Worm (Caenorhabditis elegans) whole organism, young adult: Measurements from ENCODE around the gene B0416.11.

Experiments
- B0035.1 ChIP-seq: sonication (generic microtip); optimal IDR thresholded peaks from 2 replicates; lab custom pipeline; 2016; ENCODE audit warnings: missing genetic modification characterization, mild to moderate bottlenecking, missing compliant biosample characterization, missing genotype, missing genetic modification reagents
- B0336.3 ChIP-seq: fragments of 200-800 bp; sonication (Bioruptor generic); IDR thresholded peaks from 2 replicates; pipeline ENCODE4 v1.3.6; 2022; ENCODE audit warnings: missing genetic modification characterization, missing compliant biosample characterization
- F22D6.2 ChIP-seq: sonication (generic microtip); optimal IDR thresholded peaks from 2 replicates; lab custom pipeline; 2016; ENCODE audit warnings: mild to moderate bottlenecking, missing genetic modification characterization, missing compliant biosample characterization
- F23B12.7 ChIP-seq: sonication (generic microtip); optimal IDR thresholded peaks from 2 replicates; lab custom pipeline; 2017; ENCODE audit warnings: missing genetic modification characterization, mild to moderate bottlenecking, missing compliant biosample characterization, antibody characterized with exemption, moderate library complexity; ENCODE audit not compliant: insufficient read depth
- F33H1.4 ChIP-seq: fragments of 200-800 bp; sonication (Bioruptor generic); IDR thresholded peaks from 2 replicates; pipeline ENCODE4 v1.3.6; 2022; ENCODE audit warnings: missing genetic modification reagents, missing genetic modification characterization, missing compliant biosample characterization
- F39B2.1 ChIP-seq: fragments of 200-800 bp; sonication (Bioruptor generic); IDR thresholded peaks from 2 replicates; pipeline ENCODE4 v1.3.6; 2022; ENCODE audit warnings: missing genetic modification reagents, missing genetic modification characterization, missing compliant biosample characterization
- F52B5.7 ChIP-seq: sonication (generic microtip); optimal IDR thresholded peaks from 2 replicates; lab custom pipeline; 2016; ENCODE audit warnings: mild to moderate bottlenecking, missing genetic modification characterization, missing compliant biosample characterization
- K11D2.4 ChIP-seq: fragments of 200-800 bp; sonication (Bioruptor generic); IDR thresholded peaks from 2 replicates; pipeline ENCODE4 v1.3.6; 2022; ENCODE audit warnings: missing genetic modification reagents, missing genetic modification characterization, missing compliant biosample characterization
- T07F8.4 ChIP-seq: sonication (generic microtip); optimal IDR thresholded peaks from 2 replicates; lab custom pipeline; 2016; ENCODE audit warnings: mild to moderate bottlenecking, missing genetic modification characterization, moderate library complexity, missing compliant biosample characterization
- Y53G8AR.9 ChIP-seq: fragments of 200-800 bp; sonication (Bioruptor generic); conservative IDR thresholded peaks from 2 replicates; pipeline ENCODE4 v1.3.6; 2022; ENCODE audit warnings: missing genetic modification reagents, missing genetic modification characterization, missing compliant biosample characterization
- Y56A3A.18 ChIP-seq: fragments of 200-800 bp; sonication (Bioruptor generic); IDR thresholded peaks from 2 replicates; pipeline ENCODE4 v1.3.6; 2022; ENCODE audit warnings: missing genetic modification reagents, missing genetic modification characterization, missing compliant biosample characterization
- aptf-2 ChIP-seq: fragments of 200-800 bp; sonication (Bioruptor generic); conservative IDR thresholded peaks from 2 replicates; pipeline ENCODE4 v1.3.6; 2022; ENCODE audit warnings: missing genetic modification reagents, missing genetic modification characterization, missing compliant biosample characterization
- atf-7 ChIP-seq: sonication (generic microtip); optimal IDR thresholded peaks from 2 replicates; lab custom pipeline; 2017; ENCODE audit warnings: mild to moderate bottlenecking, missing genetic modification characterization, missing compliant biosample characterization
- attf-6 ChIP-seq: fragments of 200-800 bp; sonication (Bioruptor generic); IDR thresholded peaks from 2 replicates; pipeline ENCODE4 v1.3.6; 2022; ENCODE audit warnings: missing genetic modification reagents, missing genetic modification characterization, missing compliant biosample characterization
- cebp-1 ChIP-seq, 2 experiments: fragments of 200-800 bp in 1 of 2; sonication (Bioruptor generic) in 1 of 2; sonication (generic microtip) in 1 of 2; IDR thresholded peaks in 1 of 2; optimal IDR thresholded peaks in 1 of 2; 2 replicates each; pipeline versions ENCODE4 v1.3.6 to Lab custom; 2017 to 2022; ENCODE audit warnings: missing compliant biosample characterization in 2 of 2, missing genetic modification characterization in 2 of 2, mild to moderate bottlenecking in 1 of 2, missing genetic modification reagents in 1 of 2, moderate library complexity in 1 of 2
- cebp-2 ChIP-seq: fragments of 200-800 bp; sonication (Bioruptor generic); IDR thresholded peaks from 2 replicates; pipeline ENCODE4 v1.3.6; 2022; ENCODE audit warnings: missing genetic modification characterization, missing compliant biosample characterization
- ceh-91 ChIP-seq: fragments of 200-800 bp; sonication (Bioruptor generic); IDR thresholded peaks from 2 replicates; pipeline ENCODE4 v1.3.6; 2022; ENCODE audit warnings: missing genetic modification reagents, missing genetic modification characterization, missing compliant biosample characterization
- dox-1 ChIP-seq: fragments of 200-800 bp; sonication (Bioruptor generic); IDR thresholded peaks from 2 replicates; pipeline ENCODE4 v1.3.6; 2022; ENCODE audit warnings: missing genetic modification reagents, missing genetic modification characterization, missing compliant biosample characterization
- fkh-3 ChIP-seq: sonication (generic microtip); optimal IDR thresholded peaks from 2 replicates; lab custom pipeline; 2016; ENCODE audit warnings: mild to moderate bottlenecking, missing genetic modification characterization, missing compliant biosample characterization
- him-1 ChIP-seq: sonication (generic microtip); optimal IDR thresholded peaks from 2 replicates; lab custom pipeline; 2016; ENCODE audit warnings: missing genotype, missing genetic modification reagents, missing genetic modification characterization, missing compliant biosample characterization
- hmg-1.2 ChIP-seq: fragments of 200-800 bp; sonication (Bioruptor generic); IDR thresholded peaks from 2 replicates; pipeline ENCODE4 v1.3.6; 2022; ENCODE audit warnings: missing genetic modification reagents, missing genetic modification characterization, missing compliant biosample characterization
- hmg-20 ChIP-seq: fragments of 200-800 bp; sonication (Bioruptor generic); IDR thresholded peaks from 2 replicates; pipeline ENCODE4 v1.3.6; 2022; ENCODE audit warnings: missing genetic modification reagents, missing genetic modification characterization, missing compliant biosample characterization
- hrde-1 ChIP-seq: sonication (generic microtip); optimal IDR thresholded peaks from 2 replicates; lab custom pipeline; 2016; ENCODE audit warnings: missing genetic modification characterization, mild to moderate bottlenecking, missing compliant biosample characterization, moderate library complexity, missing genotype, missing genetic modification reagents, borderline replicate concordance
- let-526 ChIP-seq: fragments of 200-800 bp; sonication (Bioruptor generic); IDR thresholded peaks from 2 replicates; pipeline ENCODE4 v1.3.6; 2022; ENCODE audit warnings: missing genetic modification reagents, missing genetic modification characterization, missing compliant biosample characterization
- lsl-1 ChIP-seq: fragments of 200-800 bp; sonication (Bioruptor generic); optimal IDR thresholded peaks from 2 replicates; lab custom pipeline; 2018; ENCODE audit warnings: mild to moderate bottlenecking, missing genetic modification characterization, moderate library complexity, missing compliant biosample characterization
- mel-28 ChIP-seq: sonication (generic microtip); optimal IDR thresholded peaks from 2 replicates; lab custom pipeline; 2016; ENCODE audit warnings: borderline replicate concordance, mild to moderate bottlenecking, missing genetic modification characterization, missing compliant biosample characterization
- nfyb-1 ChIP-seq: fragments of 200-800 bp; sonication (Bioruptor generic); IDR thresholded peaks from 2 replicates; pipeline ENCODE4 v1.3.6; 2022; ENCODE audit warnings: missing genetic modification reagents, missing genetic modification characterization, missing compliant biosample characterization
- nhr-120 ChIP-seq: fragments of 200-800 bp; sonication (Bioruptor generic); IDR thresholded peaks from 2 replicates; pipeline ENCODE4 v1.3.6; 2022; ENCODE audit warnings: missing genetic modification characterization, missing compliant biosample characterization
- nhr-80 ChIP-seq: sonication (generic microtip); optimal IDR thresholded peaks from 2 replicates; lab custom pipeline; 2016; ENCODE audit warnings: missing genetic modification characterization, missing compliant biosample characterization
- nhr-90 ChIP-seq: sonication (generic microtip); optimal IDR thresholded peaks from 2 replicates; lab custom pipeline; 2016; ENCODE audit warnings: missing genotype, mild to moderate bottlenecking, missing genetic modification characterization, missing compliant biosample characterization
- pbrm-1 ChIP-seq: fragments of 200-800 bp; sonication (Bioruptor generic); IDR thresholded peaks from 2 replicates; pipeline ENCODE4 v1.3.6; 2022; ENCODE audit warnings: missing genetic modification reagents, missing genetic modification characterization, missing compliant biosample characterization
- pha-4 ChIP-seq: fragments of 150-350 bp; sonication (generic microtip); optimal IDR thresholded peaks from 2 replicates; lab custom pipeline; 2014; ENCODE audit warnings: missing biosample characterization, missing genetic modification reagents, missing genetic modification characterization
- snpc-3.4 ChIP-seq: sonication (generic microtip); optimal IDR thresholded peaks from 2 replicates; lab custom pipeline; 2017; ENCODE audit warnings: missing genetic modification characterization, mild to moderate bottlenecking, missing compliant biosample characterization, antibody characterized with exemption, moderate library complexity, missing genotype, missing genetic modification reagents
- tbp1 ChIP-seq: fragments of 200-800 bp; sonication (Bioruptor generic); optimal IDR thresholded peaks from 2 replicates; lab custom pipeline; 2018; ENCODE audit warnings: mild to moderate bottlenecking, missing genetic modification characterization, missing compliant biosample characterization
- tlf-1 ChIP-seq: fragments of 200-800 bp; sonication (Bioruptor generic); optimal IDR thresholded peaks from 2 replicates; lab custom pipeline; 2018; ENCODE audit warnings: mild to moderate bottlenecking, missing genetic modification characterization, missing compliant biosample characterization
- zim-3 ChIP-seq: sonication (generic microtip); optimal IDR thresholded peaks from 2 replicates; lab custom pipeline; 2017; ENCODE audit warnings: mild to moderate bottlenecking, missing genetic modification characterization, moderate library complexity, missing compliant biosample characterization
- ztf-22 ChIP-seq: fragments of 200-800 bp; sonication (Bioruptor generic); optimal IDR thresholded peaks from 2 replicates; lab custom pipeline; 2018; ENCODE audit warnings: mild to moderate bottlenecking, missing genetic modification characterization, moderate library complexity, missing compliant biosample characterization
- ztf-26 ChIP-seq: sonication (generic microtip); optimal IDR thresholded peaks from 2 replicates; lab custom pipeline; 2017; ENCODE audit warnings: missing genetic modification characterization, missing compliant biosample characterization
- ztf-3 ChIP-seq: fragments of 200-800 bp; sonication (Bioruptor generic); optimal IDR thresholded peaks from 2 replicates; lab custom pipeline; 2018; ENCODE audit warnings: mild to moderate bottlenecking, missing genetic modification characterization, missing compliant biosample characterization

The B0416.11 gene

DNA sequence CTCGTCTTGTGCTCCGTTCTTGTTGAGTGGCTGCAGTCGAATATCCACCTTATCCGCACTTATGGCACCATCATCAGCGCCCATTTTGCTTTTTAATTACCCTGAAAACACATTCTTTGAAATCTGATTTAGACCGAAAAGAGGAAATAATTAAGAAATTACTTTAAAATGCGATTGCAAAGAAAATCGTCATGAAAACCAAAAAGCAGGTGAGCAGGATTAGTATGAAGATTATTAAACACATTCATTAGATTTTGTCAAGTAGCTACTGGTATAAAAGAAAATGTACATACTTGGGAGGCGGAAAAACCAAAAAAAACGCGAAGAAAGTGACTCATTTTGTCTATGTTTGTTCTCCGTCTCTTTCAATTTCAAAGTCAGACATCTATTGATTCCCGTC is 12.2 kb downstream of the B0416.11 start, which contains the start of gene B0416.5:
TSS of gene B0416.5 (minus strand) at position 101 of the 400 bp plus-strand sequence.
- no peak for TF ChIP-seq Y53G8AR.9 (GFP tag; lab: Robert Waterston, UW)
- TF ChIP-seq fkh-3 (tag; lab: Kevin White, UChicago) = no peak
- no peak for TF ChIP-seq ztf-26 (tag; lab: Kevin White, UChicago)
- TF ChIP-seq nhr-120 (GFP tag; lab: Robert Waterston, UW) = no peak
- TF ChIP-seq cebp-2 (GFP tag; lab: Robert Waterston, UW) = no peak
- TF ChIP-seq snpc-3.4 (tag; lab: Kevin White, UChicago) = no peak
- no peak for TF ChIP-seq him-1 (tag; lab: Kevin White, UChicago)

DNA sequence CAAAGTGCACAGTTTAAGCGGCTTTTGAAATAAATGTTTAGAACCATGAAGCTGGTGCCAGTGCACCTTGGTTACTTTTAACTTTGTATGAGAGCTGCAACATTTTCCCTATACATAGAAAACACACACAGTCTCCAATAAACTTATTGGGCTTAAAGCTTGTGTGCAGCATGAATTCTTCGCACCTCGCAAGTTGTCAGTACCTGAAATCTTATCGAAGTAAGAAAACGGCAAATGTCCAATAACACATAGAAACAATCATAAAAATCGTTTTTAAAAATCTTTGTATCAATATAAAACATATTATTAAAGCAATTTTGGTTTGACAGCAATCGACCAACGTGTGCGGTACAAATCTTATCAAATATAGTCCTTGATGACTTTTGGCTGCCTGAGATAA is 14.6 kb downstream of the B0416.11 start:
- TF ChIP-seq cebp-2 (GFP tag; lab: Robert Waterston, UW) (0 out of 2 replicates have a peak, but pooled peaks have one; percentile 39), B0035.1 (tag; lab: Kevin White, UChicago) (no peak), zim-3 (tag; lab: Kevin White, UChicago) (no peak), Y53G8AR.9 (GFP tag; lab: Robert Waterston, UW) (0 out of 2 replicates have a peak, but pooled peaks have one; percentile 38), nfyb-1 (GFP tag; lab: Robert Waterston, UW) (no peak), cebp-1 (GFP tag; IDR thresholded peaks at IDR 0.05; lab: Robert Waterston, UW) (no peak), cebp-1 (tag; optimal IDR thresholded peaks at IDR 0.05; lab: Kevin White, UChicago) (peak; percentile 9), Y56A3A.18 (GFP tag; lab: Robert Waterston, UW) (peak; percentile 55; the same call in 1 of the 2 replicates), T07F8.4 (tag; lab: Kevin White, UChicago) (no peak), hmg-1.2 (GFP tag; lab: Robert Waterston, UW) (0 out of 2 replicates have a peak, but pooled peaks have one; percentile 10)

- TF ChIP-seq F52B5.7 (tag; lab: Kevin White, UChicago) (no peak), hmg-20 (GFP tag; lab: Robert Waterston, UW) (no peak), ztf-3 (no peak), mel-28 (tag; lab: Kevin White, UChicago) (no peak), hmg-1.2 (GFP tag; lab: Robert Waterston, UW) (peak; percentile 14; the same call in 1 of the 2 replicates), aptf-2 (no peak), F39B2.1 (GFP tag; lab: Robert Waterston, UW) (no peak), hrde-1 (tag; lab: Kevin White, UChicago) (no peak), nhr-80 (tag; lab: Kevin White, UChicago) (peak; percentile 76), Y56A3A.18 (GFP tag; lab: Robert Waterston, UW) (no peak), dox-1 (GFP tag; lab: Robert Waterston, UW) (peak; percentile 46; the same call in 1 of the 2 replicates), pbrm-1 (GFP tag; lab: Robert Waterston, UW) (no peak), pha-4 (tag; lab: Kevin White, UChicago) (no peak)
- TF ChIP-seq, all 124 proteins: peak for 3
Observed at ce11 chrX:9266512-9266911, 16.4 kb downstream of the B0416.11 start.

DNA sequence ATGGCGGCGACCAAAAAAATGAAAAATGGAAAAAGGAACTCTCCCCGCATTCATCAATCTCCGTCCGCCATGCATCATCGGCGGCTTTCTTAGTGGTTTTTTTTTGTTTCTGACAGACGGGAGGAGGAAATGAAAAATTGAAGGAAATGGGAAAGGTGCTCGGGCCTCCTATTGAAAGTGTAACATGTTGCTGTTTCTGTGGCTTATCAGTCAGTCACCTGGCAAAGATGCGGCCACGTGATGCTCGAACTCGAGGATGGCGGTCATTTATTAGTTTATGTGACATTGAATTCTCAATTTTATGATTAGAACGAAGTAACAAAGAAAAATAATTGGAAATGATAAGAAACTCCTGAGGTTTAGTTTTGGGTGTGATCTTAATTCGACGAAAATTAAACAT is 18.3 kb downstream of the B0416.11 start:
- peak; percentile 16 for TF ChIP-seq ztf-22 (GFP tag; lab: Kevin White, UChicago)
- peak; percentile 30 for TF ChIP-seq F22D6.2
- peak; percentile 46; the same call in 1 of the 2 replicates for TF ChIP-seq nfyb-1 (GFP tag; lab: Robert Waterston, UW)
- no peak for TF ChIP-seq ceh-91 (GFP tag; lab: Robert Waterston, UW)
- peak; percentile 61 for TF ChIP-seq atf-7 (tag; lab: Kevin White, UChicago)
- TF ChIP-seq Y53G8AR.9 (GFP tag; lab: Robert Waterston, UW) = 0 out of 2 replicates have a peak, but pooled peaks have one; percentile 29
- peak; percentile 27 for TF ChIP-seq tbp1 (GFP tag; lab: Kevin White, UChicago)
- no peak for TF ChIP-seq lsl-1 (GFP tag; lab: Kevin White, UChicago)
- TF ChIP-seq attf-6 (GFP tag; lab: Robert Waterston, UW) = no peak
- TF ChIP-seq nhr-80 (tag; lab: Kevin White, UChicago) = peak; percentile 91
- peak; percentile 54; the same call in 1 of the 2 replicates for TF ChIP-seq K11D2.4
- TF ChIP-seq F23B12.7 (tag; lab: Kevin White, UChicago) = no peak
- TF ChIP-seq dox-1 (GFP tag; lab: Robert Waterston, UW) = peak; percentile 40; the same call in 1 of the 2 replicates
- TF ChIP-seq tlf-1 (GFP tag; lab: Kevin White, UChicago) = peak; percentile 29
- peak; percentile 35; the same call in 1 of the 2 replicates for TF ChIP-seq cebp-1 (GFP tag; IDR thresholded peaks at IDR 0.05; lab: Robert Waterston, UW)
- TF ChIP-seq cebp-1 (tag; optimal IDR thresholded peaks at IDR 0.05; lab: Kevin White, UChicago) = peak; percentile 69
- peak; percentile 3 for TF ChIP-seq nhr-90 (tag; lab: Kevin White, UChicago)
- no peak for TF ChIP-seq F33H1.4 (GFP tag; lab: Robert Waterston, UW)
- peak; percentile 13; the same call in 1 of the 2 replicates for TF ChIP-seq Y56A3A.18 (GFP tag; lab: Robert Waterston, UW)
- peak; percentile 44; the same call in 1 of the 2 replicates for TF ChIP-seq B0336.3 (GFP tag; lab: Robert Waterston, UW)
- TF ChIP-seq pbrm-1 (GFP tag; lab: Robert Waterston, UW) = 0 out of 2 replicates have a peak, but pooled peaks have one; percentile 27
- TF ChIP-seq pha-4 (tag; lab: Kevin White, UChicago) = peak; percentile 71
- TF ChIP-seq let-526 = peak; percentile 46; the same call in 1 of the 2 replicates
- TF ChIP-seq ztf-26 (tag; lab: Kevin White, UChicago) = no peak
